Worm (Caenorhabditis elegans): ENCODE data around the gene msa-1.

DNA sequence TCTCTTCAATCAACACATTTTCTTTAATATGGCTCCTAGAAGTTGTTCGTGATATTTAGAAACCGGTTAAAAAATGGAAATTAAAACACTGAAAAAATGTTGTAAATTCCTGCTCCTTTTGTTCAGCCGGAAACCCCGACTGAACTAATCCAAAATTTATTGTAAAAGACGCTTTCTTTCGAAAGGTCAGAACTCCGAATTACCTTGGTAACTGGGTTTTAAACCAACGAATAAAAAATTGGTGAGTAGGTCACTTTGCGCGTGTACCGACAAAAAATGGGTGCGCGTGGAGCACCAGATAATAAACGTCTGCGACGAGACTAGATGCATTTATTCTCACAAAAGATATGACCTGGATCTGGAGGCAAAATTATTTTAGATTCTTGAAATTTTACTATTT lies 42.2 kb downstream of the msa-1 start:
- TF ChIP-seq nfya-1 (tag; optimal IDR thresholded peaks at IDR 0.05) (no peak), rnt-1 (tag; optimal IDR thresholded peaks at IDR 0.05) (no peak), elt-2 (tag; optimal IDR thresholded peaks at IDR 0.05) (no peak), K02D7.2 (tag; optimal IDR thresholded peaks at IDR 0.05) (no peak), ceh-2 (tag; optimal IDR thresholded peaks at IDR 0.05) (no peak), ztf-16 (tag; optimal IDR thresholded peaks at IDR 0.05) (no peak), K09A11.1 (tag; optimal IDR thresholded peaks at IDR 0.05; ENCODE audit: insufficient read depth) (no peak), nhr-11 (tag; optimal IDR thresholded peaks at IDR 0.05) (no peak), pag-3 (tag; optimal IDR thresholded peaks at IDR 0.05; ENCODE audit: borderline replicate concordance) (no peak), ceh-24 (tag; optimal IDR thresholded peaks at IDR 0.05) (no peak), mec-3 (tag; optimal IDR thresholded peaks at IDR 0.05; ENCODE audit: borderline replicate concordance) (no peak), ceh-31 (tag; optimal IDR thresholded peaks at IDR 0.05) (no peak)
